2 worm cellular contexts compared by ENCODE assay signal in the genomic region with DNA sequence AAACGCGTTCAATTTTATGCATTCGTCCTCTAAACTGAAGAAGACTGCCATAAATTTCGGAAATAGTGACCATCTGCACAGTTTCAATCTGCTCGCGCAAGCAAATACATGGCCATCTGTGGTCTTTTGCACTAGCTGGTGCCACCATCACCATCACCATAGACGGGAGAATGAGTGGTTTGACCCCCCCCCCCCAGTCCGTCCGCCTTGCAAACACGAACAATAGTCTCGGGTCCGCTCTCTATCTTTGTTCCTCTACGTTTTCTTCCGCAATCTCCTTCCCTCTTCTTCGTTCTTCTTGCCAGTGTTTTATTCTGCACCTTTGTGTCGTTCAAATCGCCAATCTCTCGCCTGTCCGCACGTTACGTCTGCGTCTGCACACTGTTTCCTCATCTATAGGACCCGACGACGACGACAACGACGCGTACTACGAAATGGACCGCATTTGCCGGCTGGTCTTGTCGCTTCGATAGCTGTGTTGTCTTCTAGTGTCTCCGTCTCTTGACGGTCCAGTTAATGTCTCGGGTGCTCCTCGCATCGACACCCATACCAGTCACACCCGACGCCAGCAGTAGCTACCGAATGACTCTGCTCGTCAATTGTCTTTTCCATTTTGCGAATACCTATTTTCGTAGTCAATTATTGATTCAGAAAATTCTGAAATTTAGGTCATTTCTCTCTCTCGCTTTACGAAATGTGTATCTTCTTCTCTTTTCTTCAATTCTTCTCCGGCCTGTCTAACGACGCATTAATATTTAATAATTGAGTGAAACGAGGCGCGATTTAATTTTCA.
A peak's percentile ranks its signal among the peaks of the same experiment; 100 is the strongest.
TF ChIP-seq lines count a peak whose summit lies in the region.

No protein-coding gene starts in this region.

TF ChIP-seq in whole organism, L4 larva, 104 proteins besides CTCF, POLR2A, EP300 and RAD21 (continued from another document):
- TF ChIP-seq mdl-1 (tag; optimal IDR thresholded peaks at IDR 0.05; lab: Kevin White, UChicago) (peak in 1 of 2 experiments; percentile 30), hmg-1.1 (GFP tag; IDR thresholded peaks at IDR 0.05; lab: Robert Waterston, UW) (peak; percentile 44; the same call in 1 of the 2 replicates), skn-1 (tag; optimal IDR thresholded peaks at IDR 0.05; lab: Kevin White, UChicago) (no peak)

TF ChIP-seq in whole organism, late embryonic, 69 proteins besides CTCF, POLR2A, EP300 and RAD21 (continued from another document):
- TF ChIP-seq nfya-1 (tag; optimal IDR thresholded peaks at IDR 0.05; lab: Kevin White, UChicago) (peak; percentile 47), rnt-1 (tag; optimal IDR thresholded peaks at IDR 0.05; lab: Kevin White, UChicago) (peak; percentile 45), ceh-2 (tag; optimal IDR thresholded peaks at IDR 0.05; lab: Kevin White, UChicago) (peak; percentile 16), sdc-2 (tag; optimal IDR thresholded peaks at IDR 0.05; lab: Kevin White, UChicago) (peak; percentile 49), ceh-45 (GFP tag; IDR thresholded peaks at IDR 0.05; lab: Robert Waterston, UW) (no peak), tbx-2 (tag; optimal IDR thresholded peaks at IDR 0.05; lab: Kevin White, UChicago) (peak; percentile 35), sox-4 (tag; optimal IDR thresholded peaks at IDR 0.05; lab: Kevin White, UChicago) (no peak), K09A11.1 (tag; optimal IDR thresholded peaks at IDR 0.05; lab: Kevin White, UChicago; ENCODE audit: insufficient read depth) (no peak), npax-4 (tag; optimal IDR thresholded peaks at IDR 0.05; lab: Kevin White, UChicago) (no peak), dmd-4 (tag; optimal IDR thresholded peaks at IDR 0.05; lab: Kevin White, UChicago; ENCODE audit: borderline replicate concordance) (no peak), ceh-6 (GFP tag; optimal IDR thresholded peaks at IDR 0.05; lab: Kevin White, UChicago) (no peak), ceh-19 (GFP tag; optimal IDR thresholded peaks at IDR 0.05; lab: Kevin White, UChicago) (peak; percentile 71), pax-1 (tag; optimal IDR thresholded peaks at IDR 0.05; lab: Kevin White, UChicago) (no peak), ceh-24 (tag; optimal IDR thresholded peaks at IDR 0.05; lab: Kevin White, UChicago) (no peak)
